Fruit fly (Drosophila melanogaster): Measurements from ENCODE around the gene CG7907.

dm6 chr3R:21376859-21377607 is 26.5 kb upstream of the CG7907 start:
- peak; percentile 72 for TF ChIP-seq kay (GFP tag; ENCODE audit: borderline replicate concordance)
- TF ChIP-seq pad (GFP tag; optimal IDR thresholded peaks at IDR 0.05) = no peak
- peak; percentile 38 for TF ChIP-seq CG33017 (tag; optimal IDR thresholded peaks at IDR 0.05)
- TF ChIP-seq Hr96 (GFP tag; optimal IDR thresholded peaks at IDR 0.05) = no peak
- TF ChIP-seq tj (GFP tag; optimal IDR thresholded peaks at IDR 0.05) = peak; percentile 48
- TF ChIP-seq cic (GFP tag; optimal IDR thresholded peaks at IDR 0.05) = no peak
- TF ChIP-seq CG12768 (GFP tag; optimal IDR thresholded peaks at IDR 0.05) = no peak

Data from whole organism, adult.